Worm (Caenorhabditis elegans) whole organism, L1 larva: Measurements from ENCODE around the gene col-173.

Source experiments
- ama-1 ChIP-seq: fragments of 150-350 bp; optimal IDR thresholded peaks from 2 replicates; lab custom pipeline; 2014
- rnt-1 ChIP-seq: sonication (generic microtip); optimal IDR thresholded peaks from 2 replicates; lab custom pipeline; 2016; ENCODE audit warnings: mild to moderate bottlenecking, missing genetic modification characterization, moderate library complexity, missing compliant biosample characterization
- skn-1 ChIP-seq: fragments of 150-350 bp; optimal IDR thresholded peaks from 2 replicates; lab custom pipeline; 2014; ENCODE audit warnings: missing biosample characterization, missing genetic modification characterization

DNA sequence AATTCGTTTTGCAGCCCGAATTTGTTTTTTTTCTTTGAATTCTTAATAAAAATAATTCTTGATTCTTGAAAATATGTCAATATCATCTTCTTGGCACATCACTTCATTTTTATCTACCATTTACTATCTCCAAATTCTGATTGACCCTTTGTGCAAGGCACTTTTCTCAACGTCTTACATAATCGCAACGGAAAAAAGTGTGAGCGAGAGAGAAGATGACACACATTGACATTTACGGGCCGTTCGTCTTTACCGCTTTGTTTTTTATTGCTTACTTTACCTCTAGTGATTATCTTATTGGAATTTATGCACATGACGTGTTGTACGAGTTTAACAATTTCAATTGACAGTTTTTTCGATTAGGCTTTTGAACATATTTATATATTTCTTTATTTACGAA, 28.7 kb downstream of the col-173 start:
- TF ChIP-seq rnt-1 (no peak), skn-1 (tag; lab: Kevin White, UChicago) (no peak), ama-1 (lab: Kevin White, UChicago) (no peak)
